Fruit fly (Drosophila melanogaster): ENCODE results near the gene eyg.

The eyg gene

DNA sequence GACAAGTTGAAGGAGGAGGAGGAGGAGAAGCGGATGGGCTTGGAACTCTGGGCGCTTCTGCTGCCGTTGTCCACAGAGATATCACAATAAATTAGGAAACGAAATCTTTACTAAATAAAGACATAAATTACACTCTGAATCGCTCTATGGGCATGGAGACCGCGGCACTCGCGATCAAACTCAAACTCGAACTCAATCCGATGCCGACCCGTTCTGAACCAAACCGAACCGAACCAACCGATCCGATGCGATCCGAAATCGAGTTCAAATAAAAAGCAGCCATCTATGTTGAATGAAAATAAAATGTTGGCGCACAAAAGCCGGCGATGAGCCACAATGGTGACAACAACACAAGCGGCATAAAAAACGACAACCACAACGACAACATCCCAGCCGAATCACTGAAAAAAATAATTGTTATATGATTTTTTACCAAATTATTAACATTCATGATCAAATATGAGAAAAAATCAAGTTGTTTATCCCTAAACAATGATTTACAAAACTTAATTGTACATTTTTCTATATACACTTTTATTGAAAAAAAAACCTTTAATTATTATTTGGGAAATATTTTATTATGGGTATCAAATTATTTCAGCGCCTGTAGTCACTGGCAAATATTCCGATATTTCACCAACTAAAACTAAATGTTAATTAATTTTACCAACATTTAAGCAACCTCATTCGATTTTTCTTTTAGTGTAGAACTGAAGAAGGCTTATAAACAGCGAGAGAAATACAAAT lies 10.7 kb downstream of the eyg start (continued):
- TF ChIP-seq B-H2 (GFP tag; optimal IDR thresholded peaks at IDR 0.05) (no peak), Side (GFP tag; optimal IDR thresholded peaks at IDR 0.05) (peak; percentile 36), pros (GFP tag; optimal IDR thresholded peaks at IDR 0.05) (no peak), dimm (GFP tag; IDR thresholded peaks at IDR 0.05) (no peak), mld (GFP tag; IDR thresholded peaks at IDR 0.05; ENCODE audit: partially characterized antibody) (no peak), CG14667 (GFP tag; IDR thresholded peaks at IDR 0.05) (0 out of 2 replicates have a peak, but pooled peaks have one; percentile 24), chinmo (GFP tag; IDR thresholded peaks at IDR 0.05; ENCODE audit: partially characterized antibody) (no peak), pb (GFP tag; optimal IDR thresholded peaks at IDR 0.05) (no peak), Myb (GFP tag; optimal IDR thresholded peaks at IDR 0.05) (no peak), grn (GFP tag; optimal IDR thresholded peaks at IDR 0.05) (no peak), Nf-YA (GFP tag; IDR thresholded peaks at IDR 0.05) (0 out of 2 replicates have a peak, but pooled peaks have one; percentile 16), Fer1 (GFP tag; optimal IDR thresholded peaks at IDR 0.05) (no peak), bsh (GFP tag; optimal IDR thresholded peaks at IDR 0.05) (peak in 1 of 2 experiments; percentile 91), zen2 (GFP tag; IDR thresholded peaks at IDR 0.05; ENCODE audit: partially characterized antibody) (no peak), usp (GFP tag; optimal IDR thresholded peaks at IDR 0.05) (no peak), CG2120 (GFP tag; optimal IDR thresholded peaks at IDR 0.05) (no peak), CG34376 (GFP tag; optimal IDR thresholded peaks at IDR 0.05) (no peak), CG7839 (tag; optimal IDR thresholded peaks at IDR 0.05) (peak; percentile 88), her (GFP tag; optimal IDR thresholded peaks at IDR 0.05) (no peak), Elba2 (GFP tag; optimal IDR thresholded peaks at IDR 0.05) (no peak), CG6813 (GFP tag; optimal IDR thresholded peaks at IDR 0.05) (peak; percentile 58), h (optimal IDR thresholded peaks at IDR 0.05) (no peak), psq (GFP tag; optimal IDR thresholded peaks at IDR 0.05) (peak; percentile 41), trh (GFP tag; optimal IDR thresholded peaks at IDR 0.05) (peak; percentile 56), CG18476 (GFP tag; optimal IDR thresholded peaks at IDR 0.05) (peak; percentile 75), oc (tag; optimal IDR thresholded peaks at IDR 0.05) (peak; percentile 42), Spps (tag; optimal IDR thresholded peaks at IDR 0.05) (peak; percentile 91), Opbp (GFP tag; IDR thresholded peaks at IDR 0.05; ENCODE audit: partially characterized antibody) (no peak), CG8924 (tag; optimal IDR thresholded peaks at IDR 0.05) (peak; percentile 91), CG13123 (GFP tag; optimal IDR thresholded peaks at IDR 0.05) (peak; percentile 47), CG11093 (GFP tag; IDR thresholded peaks at IDR 0.05) (peak; percentile 48; the same call in 1 of the 3 replicates), ewg (GFP tag; optimal IDR thresholded peaks at IDR 0.05) (peak; percentile 64), ATbp (GFP tag; optimal IDR thresholded peaks at IDR 0.05) (peak; percentile 64), CG10209 (GFP tag; optimal IDR thresholded peaks at IDR 0.05) (peak; percentile 85), mirr (GFP tag; optimal IDR thresholded peaks at IDR 0.05) (no peak), CG10654 (GFP tag; optimal IDR thresholded peaks at IDR 0.05) (peak; percentile 39), tap (tag; optimal IDR thresholded peaks at IDR 0.05) (peak; percentile 71), pzg (GFP tag; optimal IDR thresholded peaks at IDR 0.05) (no peak), lbe (GFP tag; optimal IDR thresholded peaks at IDR 0.05) (no peak), tup (GFP tag; optimal IDR thresholded peaks at IDR 0.05) (no peak), aop (GFP tag; IDR thresholded peaks at IDR 0.05) (no peak), CG15601 (tag; optimal IDR thresholded peaks at IDR 0.05) (peak; percentile 89), crp (GFP tag; optimal IDR thresholded peaks at IDR 0.05) (peak in 1 of 2 experiments; percentile 17), zfh1 (GFP tag; IDR thresholded peaks at IDR 0.05) (peak; percentile 69; the same call in 2 of the 3 replicates), ERR (GFP tag; optimal IDR thresholded peaks at IDR 0.05) (no peak), CG11247 (GFP tag; IDR thresholded peaks at IDR 0.05) (no peak), Hey (tag; optimal IDR thresholded peaks at IDR 0.05) (no peak), maf-S (GFP tag; optimal IDR thresholded peaks at IDR 0.05) (peak; percentile 8), Gug (GFP tag; IDR thresholded peaks at IDR 0.05) (peak; percentile 22; the same call in 1 of the 4 replicates)
